Worm (Caenorhabditis elegans) whole organism, mixed stage, embryonic: ENCODE data around the gene ZK662.2.

Source experiments
- M03D4.4 ChIP-seq: sonication (generic microtip); optimal IDR thresholded peaks from 2 replicates; lab custom pipeline; 2017; ENCODE audit warnings: mild to moderate bottlenecking, missing genetic modification characterization, missing compliant biosample characterization
- ceh-83 ChIP-seq: fragments of 200-800 bp; sonication (Bioruptor generic); optimal IDR thresholded peaks from 2 replicates; lab custom pipeline; 2018; ENCODE audit warnings: mild to moderate bottlenecking, missing genetic modification characterization, missing compliant biosample characterization
- elt-3 ChIP-seq: fragments of 150-350 bp; optimal IDR thresholded peaks from 2 replicates; lab custom pipeline; 2014; ENCODE audit warnings: missing biosample characterization, missing genetic modification characterization
- lin-13 ChIP-seq: fragments of 150-350 bp; optimal IDR thresholded peaks from 2 replicates; lab custom pipeline; 2014; ENCODE audit warnings: missing biosample characterization, missing genetic modification characterization
- lsy-2 ChIP-seq: fragments of 150-350 bp; optimal IDR thresholded peaks from 2 replicates; lab custom pipeline; 2014; ENCODE audit warnings: missing biosample characterization, missing genetic modification characterization
- nhr-28 ChIP-seq: fragments of 150-350 bp; optimal IDR thresholded peaks from 2 replicates; lab custom pipeline; 2014; ENCODE audit warnings: missing biosample characterization, missing genetic modification characterization
- nhr-76 ChIP-seq: sonication (generic microtip); optimal IDR thresholded peaks from 2 replicates; lab custom pipeline; 2017; ENCODE audit warnings: missing biosample characterization, missing genetic modification characterization
- unc-62 ChIP-seq: fragments of 150-350 bp; optimal IDR thresholded peaks from 2 replicates; lab custom pipeline; 2014; ENCODE audit warnings: missing biosample characterization, missing genetic modification reagents, missing genetic modification characterization

- no peak for TF ChIP-seq M03D4.4 (tag; lab: Kevin White, UChicago)
- no peak for TF ChIP-seq unc-62 (GFP tag; lab: Kevin White, UChicago)
- TF ChIP-seq nhr-76 (tag; lab: Kevin White, UChicago), result no peak
- TF ChIP-seq lsy-2 (tag; lab: Kevin White, UChicago), result no peak
- TF ChIP-seq nhr-28 (tag; lab: Kevin White, UChicago), result no peak
- TF ChIP-seq lin-13 (tag; lab: Kevin White, UChicago), result no peak
- TF ChIP-seq elt-3 (tag; lab: Kevin White, UChicago), result no peak
- TF ChIP-seq ceh-83, result no peak
Observed at ce11 chrX:15681393-15681792, 15.1 kb upstream of the ZK662.2 start, which contains the start of gene gpn-1.
